Worm (Caenorhabditis elegans) whole organism, L3 larva: ENCODE data around the gene sto-3.

Experiments
- daf-12 ChIP-seq: fragments of 150-350 bp; optimal IDR thresholded peaks from 2 replicates; lab custom pipeline; 2014; ENCODE audit warnings: missing biosample characterization, missing genetic modification reagents, missing genetic modification characterization
- elt-2 ChIP-seq: sonication (generic microtip); optimal IDR thresholded peaks from 2 replicates; lab custom pipeline; 2016; ENCODE audit warnings: missing genetic modification reagents, mild to moderate bottlenecking, missing genetic modification characterization, missing compliant biosample characterization
- nfya-1 ChIP-seq: sonication (generic microtip); optimal IDR thresholded peaks from 2 replicates; lab custom pipeline; 2017; ENCODE audit warnings: missing genetic modification characterization, mild to moderate bottlenecking, missing compliant biosample characterization, antibody characterized with exemption, moderate library complexity; ENCODE audit not compliant: insufficient read depth

DNA sequence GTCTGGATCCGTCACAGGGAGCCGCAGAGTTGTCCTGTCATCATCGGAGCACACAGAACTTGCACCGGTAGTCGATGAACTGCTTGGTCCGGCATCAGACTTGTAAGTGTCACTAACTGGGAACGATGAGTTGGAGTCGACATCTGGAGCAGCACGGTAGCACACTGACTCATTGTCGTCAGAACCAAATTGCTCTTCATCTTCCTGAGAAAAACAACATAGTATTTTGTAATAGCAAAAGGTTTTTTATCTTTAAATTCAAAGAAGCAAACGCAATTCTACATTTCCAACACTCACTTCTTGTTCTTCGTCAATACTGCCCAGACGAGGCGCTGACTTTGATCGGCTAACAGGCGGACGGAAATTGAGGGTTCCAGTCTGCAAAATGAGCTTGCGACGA lies 31.4 kb downstream of the sto-3 start:
- TF ChIP-seq nfya-1 (no peak), elt-2 (tag; lab: Kevin White, UChicago) (no peak), daf-12 (no peak)
